Worm (Caenorhabditis elegans) whole organism, L3 larva: Measurements from ENCODE around the gene pcn-1.

Source experiments
- ZK546.5 ChIP-seq: sonication (generic microtip); optimal IDR thresholded peaks from 2 replicates; lab custom pipeline; 2017; ENCODE audit warnings: missing biosample characterization, missing genetic modification characterization
- aly-2 ChIP-seq: fragments of 150-350 bp; optimal IDR thresholded peaks from 2 replicates; lab custom pipeline; 2014; ENCODE audit warnings: missing biosample characterization, missing genetic modification characterization
- ama-1 ChIP-seq: fragments of 150-350 bp; optimal IDR thresholded peaks from 2 replicates; lab custom pipeline; 2018
- ceh-28 ChIP-seq: fragments of 150-350 bp; optimal IDR thresholded peaks from 2 replicates; lab custom pipeline; 2014; ENCODE audit warnings: missing biosample characterization, missing genetic modification reagents, missing genetic modification characterization
- ceh-9 ChIP-seq: sonication (generic microtip); optimal IDR thresholded peaks from 2 replicates; lab custom pipeline; 2018; ENCODE audit warnings: missing biosample characterization, missing genetic modification characterization
- daf-12 ChIP-seq: fragments of 150-350 bp; optimal IDR thresholded peaks from 2 replicates; lab custom pipeline; 2014; ENCODE audit warnings: missing biosample characterization, missing genetic modification reagents, missing genetic modification characterization
- egl-27 ChIP-seq: sonication (generic microtip); optimal IDR thresholded peaks from 4 replicates; lab custom pipeline; 2017; ENCODE audit warnings: missing biosample characterization, missing genetic modification reagents, missing genetic modification characterization
- egl-5 ChIP-seq: fragments of 150-350 bp; optimal IDR thresholded peaks from 2 replicates; lab custom pipeline; 2017; ENCODE audit warnings: missing biosample characterization, missing genetic modification reagents, missing genetic modification characterization, inconsistent platforms
- elt-1 ChIP-seq: fragments of 150-350 bp; optimal IDR thresholded peaks from 2 replicates; lab custom pipeline; 2014; ENCODE audit warnings: missing biosample characterization, missing genetic modification characterization
- elt-3 ChIP-seq, 3 experiments: fragments of 150-350 bp in 1 of 3; sonication (generic microtip) in 2 of 3; optimal IDR thresholded peaks; 2 replicates in 2 of 3; 4 replicates in 1 of 3; lab custom pipeline; 2014 to 2017; ENCODE audit warnings: missing biosample characterization in 3 of 3, missing genetic modification characterization in 3 of 3
- eor-1 ChIP-seq, 2 experiments: fragments of 150-350 bp; optimal IDR thresholded peaks; 2 replicates each; lab custom pipeline; 2014 to 2018; ENCODE audit warnings: missing biosample characterization in 2 of 2, missing genetic modification characterization in 2 of 2
- fkh-10 ChIP-seq: sonication (generic microtip); optimal IDR thresholded peaks from 2 replicates; lab custom pipeline; 2017; ENCODE audit warnings: missing biosample characterization, missing genetic modification reagents, missing genetic modification characterization
- fkh-2 ChIP-seq: fragments of 150-350 bp; optimal IDR thresholded peaks from 2 replicates; lab custom pipeline; 2014; ENCODE audit warnings: missing biosample characterization, missing genetic modification reagents, missing genetic modification characterization
- hmg-11 ChIP-seq: sonication (generic microtip); optimal IDR thresholded peaks from 2 replicates; lab custom pipeline; 2016; ENCODE audit warnings: missing genetic modification characterization, missing compliant biosample characterization
- jun-1 ChIP-seq: fragments of 150-350 bp; optimal IDR thresholded peaks from 2 replicates; lab custom pipeline; 2014; ENCODE audit warnings: missing biosample characterization, missing genetic modification reagents, missing genetic modification characterization
- lin-39 ChIP-seq: fragments of 150-350 bp; optimal IDR thresholded peaks from 2 replicates; lab custom pipeline; 2018; ENCODE audit warnings: missing biosample characterization, missing genetic modification reagents, missing genetic modification characterization
- lsy-12 ChIP-seq: sonication (generic microtip); optimal IDR thresholded peaks from 2 replicates; lab custom pipeline; 2016; ENCODE audit warnings: mild to moderate bottlenecking, missing genetic modification characterization, missing compliant biosample characterization
- mdl-1 ChIP-seq: fragments of 150-350 bp; optimal IDR thresholded peaks from 2 replicates; lab custom pipeline; 2014; ENCODE audit warnings: missing biosample characterization, missing genetic modification characterization
- nfya-1 ChIP-seq: sonication (generic microtip); optimal IDR thresholded peaks from 2 replicates; lab custom pipeline; 2017; ENCODE audit warnings: missing genetic modification characterization, mild to moderate bottlenecking, missing compliant biosample characterization, antibody characterized with exemption, moderate library complexity; ENCODE audit not compliant: insufficient read depth
- nhr-12 ChIP-seq: fragments of 150-350 bp; optimal IDR thresholded peaks from 2 replicates; lab custom pipeline; 2014; ENCODE audit warnings: missing biosample characterization, missing genetic modification characterization
- nhr-23 ChIP-seq: fragments of 150-350 bp; optimal IDR thresholded peaks from 2 replicates; lab custom pipeline; 2014; ENCODE audit warnings: missing biosample characterization, missing genetic modification reagents, missing genetic modification characterization
- nhr-25 ChIP-seq: sonication (generic microtip); optimal IDR thresholded peaks from 2 replicates; lab custom pipeline; 2017; ENCODE audit warnings: missing biosample characterization, missing genetic modification characterization
- nhr-28 ChIP-seq: fragments of 150-350 bp; optimal IDR thresholded peaks from 2 replicates; lab custom pipeline; 2014; ENCODE audit warnings: missing biosample characterization, missing genetic modification characterization
- nhr-43 ChIP-seq: sonication (generic microtip); optimal IDR thresholded peaks from 2 replicates; lab custom pipeline; 2016; ENCODE audit warnings: mild to moderate bottlenecking, missing genetic modification characterization, missing compliant biosample characterization; ENCODE audit not compliant: poor library complexity, severe bottlenecking
- nhr-76 ChIP-seq: fragments of 150-350 bp; sonication (generic microtip); optimal IDR thresholded peaks from 5 replicates; lab custom pipeline; 2014; ENCODE audit warnings: missing biosample characterization, missing genetic modification characterization
- pha-4 ChIP-seq: fragments of 150-350 bp; optimal IDR thresholded peaks from 2 replicates; lab custom pipeline; 2014; ENCODE audit warnings: missing biosample characterization, missing genetic modification reagents, missing genetic modification characterization
- pqm-1 ChIP-seq: fragments of 150-350 bp; optimal IDR thresholded peaks from 2 replicates; lab custom pipeline; 2017; ENCODE audit warnings: missing biosample characterization, missing genetic modification characterization, inconsistent platforms
- sea-2 ChIP-seq: fragments of 150-350 bp; sonication (generic microtip); optimal IDR thresholded peaks from 4 replicates; lab custom pipeline; 2014; ENCODE audit warnings: missing biosample characterization, missing genetic modification reagents, missing genetic modification characterization
- skn-1 ChIP-seq: fragments of 150-350 bp; optimal IDR thresholded peaks from 2 replicates; lab custom pipeline; 2014; ENCODE audit warnings: missing biosample characterization, missing genetic modification characterization
- snpc-4 ChIP-seq: fragments of 150-350 bp; optimal IDR thresholded peaks from 2 replicates; lab custom pipeline; 2014; ENCODE audit warnings: missing biosample characterization, missing genetic modification characterization
- tbx-2 ChIP-seq: sonication (generic microtip); optimal IDR thresholded peaks from 2 replicates; lab custom pipeline; 2016; ENCODE audit warnings: mild to moderate bottlenecking, missing genetic modification characterization, missing compliant biosample characterization
- unc-39 ChIP-seq: sonication (generic microtip); optimal IDR thresholded peaks from 4 replicates; lab custom pipeline; 2017; ENCODE audit warnings: missing biosample characterization, missing genetic modification characterization
- unc-62 ChIP-seq: fragments of 150-350 bp; sonication (generic microtip); optimal IDR thresholded peaks from 4 replicates; lab custom pipeline; 2014; ENCODE audit warnings: missing biosample characterization, missing genetic modification reagents, missing genetic modification characterization
- zag-1 ChIP-seq: fragments of 150-350 bp; optimal IDR thresholded peaks from 2 replicates; lab custom pipeline; 2014; ENCODE audit warnings: missing biosample characterization, missing genetic modification characterization
- ztf-11 ChIP-seq: fragments of 150-350 bp; optimal IDR thresholded peaks from 2 replicates; lab custom pipeline; 2014; ENCODE audit warnings: missing biosample characterization, missing genetic modification characterization
- ztf-4 ChIP-seq: fragments of 150-350 bp; optimal IDR thresholded peaks from 2 replicates; lab custom pipeline; 2014; ENCODE audit warnings: missing biosample characterization, missing genetic modification characterization

pcn-1 gene

DNA sequence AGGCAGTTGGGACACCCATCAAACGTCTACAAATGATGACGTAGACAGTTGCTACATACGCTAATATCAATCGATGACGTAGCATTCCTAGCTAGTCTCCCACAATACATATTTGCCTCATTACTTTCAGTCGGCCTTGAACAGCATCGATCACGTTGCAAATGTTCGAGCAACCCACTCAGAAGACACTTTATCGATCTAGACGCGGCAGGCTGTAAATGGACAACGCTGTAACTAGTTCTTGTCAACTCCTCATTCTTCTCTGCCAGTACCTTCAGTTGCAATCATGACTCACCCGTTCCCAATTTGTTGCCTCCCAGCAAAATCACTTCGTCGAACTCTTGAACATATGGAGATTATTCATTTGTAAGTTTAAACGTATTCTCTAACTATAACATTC lies 22.8 kb upstream of the pcn-1 start, which contains the start of gene pqn-75:
pqn-75 (plus strand) TSS at position 301 of the 400 bp plus-strand sequence.
- TF ChIP-seq nfya-1 (tag; lab: Kevin White, UChicago) (no peak), ZK546.5 (tag; lab: Kevin White, UChicago) (no peak)
- TF ChIP-seq, all 47 proteins: peak for 0

DNA sequence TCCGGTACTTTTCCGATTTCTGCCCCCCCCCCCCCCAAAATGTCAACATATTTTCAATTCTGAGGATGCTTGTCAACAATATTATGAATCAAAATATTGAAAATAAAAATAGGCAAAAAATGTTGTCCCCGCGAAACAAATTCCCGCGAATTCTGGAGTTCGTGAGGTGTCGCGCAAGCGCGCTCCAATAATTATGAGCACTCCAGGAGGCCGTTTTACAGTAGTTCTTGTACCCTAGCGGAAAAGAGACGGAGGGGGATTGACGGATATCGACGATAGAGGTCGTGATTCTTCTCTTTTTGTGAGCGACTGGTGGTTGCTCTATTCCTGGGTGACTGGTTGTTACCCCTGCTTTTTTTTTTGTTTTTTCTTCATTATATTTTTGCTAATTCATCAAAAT lies 21.6 kb upstream of the pcn-1 start:
- TF ChIP-seq elt-3 (tag; optimal IDR thresholded peaks at IDR 0.05; lab: Kevin White, UChicago) (no peak), fkh-10 (no peak), lin-39 (tag; lab: Kevin White, UChicago) (no peak), nhr-28 (tag; lab: Kevin White, UChicago) (no peak), ztf-11 (tag; lab: Kevin White, UChicago) (no peak), lsy-12 (tag; lab: Kevin White, UChicago) (no peak), daf-12 (tag; lab: Kevin White, UChicago) (no peak), unc-62 (no peak), nhr-76 (tag; lab: Kevin White, UChicago) (no peak), nhr-12 (tag; lab: Kevin White, UChicago) (no peak), zag-1 (tag; lab: Kevin White, UChicago) (no peak), aly-2 (tag; lab: Kevin White, UChicago) (no peak), mdl-1 (tag; lab: Kevin White, UChicago) (no peak), egl-27 (tag; lab: Kevin White, UChicago) (no peak)
- TF ChIP-seq, all 47 proteins: peak for 0

- TF ChIP-seq daf-12 (tag; lab: Kevin White, UChicago), result no peak
- TF ChIP-seq jun-1 (tag; lab: Kevin White, UChicago), result no peak
- no peak for TF ChIP-seq ceh-28 (tag; lab: Kevin White, UChicago)
- TF ChIP-seq elt-1 (tag; lab: Kevin White, UChicago), result no peak
- no peak for TF ChIP-seq nhr-43 (tag; lab: Kevin White, UChicago)
- no peak for TF ChIP-seq nhr-12 (tag; lab: Kevin White, UChicago)
- no peak for TF ChIP-seq nhr-76 (tag; lab: Kevin White, UChicago)
- no peak for TF ChIP-seq egl-27 (tag; lab: Kevin White, UChicago)
- TF ChIP-seq skn-1 (tag; lab: Kevin White, UChicago), result no peak
- TF ChIP-seq tbx-2, result no peak
- TF ChIP-seq nhr-25 (tag; lab: Kevin White, UChicago), result no peak
- no peak for TF ChIP-seq fkh-10
- no peak for TF ChIP-seq egl-5 (tag; lab: Kevin White, UChicago)
- no peak for TF ChIP-seq pha-4 (tag; lab: Kevin White, UChicago)
Measured at ce11 chrIV:4068480-4068879, 19.2 kb upstream of the pcn-1 start, which contains the start of gene fbxb-55. TSS of gene fbxb-55 (plus strand) at chrIV:4068780.

- TF ChIP-seq mdl-1 (tag; lab: Kevin White, UChicago), result no peak
- no peak for TF ChIP-seq egl-27 (tag; lab: Kevin White, UChicago)
- no peak for TF ChIP-seq nhr-28 (tag; lab: Kevin White, UChicago)
- no peak for TF ChIP-seq unc-62
- no peak for TF ChIP-seq fkh-2 (tag; lab: Kevin White, UChicago)
- TF ChIP-seq hmg-11 (tag; lab: Kevin White, UChicago), result no peak
- no peak for TF ChIP-seq ama-1 (lab: Kevin White, UChicago)
- no peak for TF ChIP-seq daf-12 (tag; lab: Kevin White, UChicago)
- no peak for TF ChIP-seq egl-5 (tag; lab: Kevin White, UChicago)
- TF ChIP-seq sea-2 (GFP tag; lab: Kevin White, UChicago), result no peak
- no peak for TF ChIP-seq lin-39 (tag; lab: Kevin White, UChicago)
- TF ChIP-seq nhr-23 (tag; lab: Kevin White, UChicago), result no peak
- TF ChIP-seq nhr-76 (tag; lab: Kevin White, UChicago), result no peak
- TF ChIP-seq elt-1 (tag; lab: Kevin White, UChicago), result no peak
- no peak for TF ChIP-seq pqm-1 (tag; lab: Kevin White, UChicago)
Measured at ce11 chrIV:4067336-4067735, 18.1 kb upstream of the pcn-1 start.

DNA sequence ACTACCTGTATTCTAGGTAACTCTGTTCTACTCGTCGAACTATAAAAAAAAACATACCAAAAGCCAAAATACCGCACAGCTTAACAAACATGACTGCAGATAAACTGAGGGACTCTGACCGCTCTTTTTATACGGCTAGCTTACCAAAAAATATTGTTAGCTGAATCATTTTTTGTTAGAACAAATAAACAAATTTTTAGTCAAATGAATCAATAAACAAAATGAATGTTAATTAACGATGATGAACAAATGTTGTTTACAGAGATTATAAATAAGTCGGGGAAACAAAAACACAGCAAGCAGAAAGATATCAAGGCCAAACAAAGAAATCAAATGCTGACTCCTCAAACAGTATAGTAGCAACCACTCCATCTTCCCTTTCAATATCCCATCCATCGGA lies 14.3 kb upstream of the pcn-1 start, which contains the start of gene ilys-6:
ilys-6 (minus strand) TSS at position 101 of the 400 bp plus-strand sequence.
- no peak for TF ChIP-seq nhr-28 (tag; lab: Kevin White, UChicago)
- no peak for TF ChIP-seq nhr-25 (tag; lab: Kevin White, UChicago)
- TF ChIP-seq nhr-76 (tag; lab: Kevin White, UChicago), result no peak
- no peak for TF ChIP-seq unc-39
- TF ChIP-seq pha-4 (tag; lab: Kevin White, UChicago), result no peak
- TF ChIP-seq elt-3 (tag; optimal IDR thresholded peaks at IDR 0.05; lab: Kevin White, UChicago), result no peak
- TF ChIP-seq nfya-1 (tag; lab: Kevin White, UChicago), result no peak
- TF ChIP-seq eor-1 (tag; optimal IDR thresholded peaks at IDR 0.05; lab: Kevin White, UChicago), result no peak
- no peak for TF ChIP-seq ceh-9 (tag; lab: Kevin White, UChicago)
- TF ChIP-seq nhr-43 (tag; lab: Kevin White, UChicago), result no peak
- no peak for TF ChIP-seq skn-1 (tag; lab: Kevin White, UChicago)
- TF ChIP-seq snpc-4 (tag; lab: Kevin White, UChicago), result no peak
- no peak for TF ChIP-seq nhr-12 (tag; lab: Kevin White, UChicago)
- no peak for TF ChIP-seq ztf-4 (tag; lab: Kevin White, UChicago)
- no peak for TF ChIP-seq sea-2 (GFP tag; lab: Kevin White, UChicago)
- TF ChIP-seq egl-27 (tag; lab: Kevin White, UChicago), result no peak
